Worm (Caenorhabditis elegans): ENCODE results near the gene F26F4.9.

DNA sequence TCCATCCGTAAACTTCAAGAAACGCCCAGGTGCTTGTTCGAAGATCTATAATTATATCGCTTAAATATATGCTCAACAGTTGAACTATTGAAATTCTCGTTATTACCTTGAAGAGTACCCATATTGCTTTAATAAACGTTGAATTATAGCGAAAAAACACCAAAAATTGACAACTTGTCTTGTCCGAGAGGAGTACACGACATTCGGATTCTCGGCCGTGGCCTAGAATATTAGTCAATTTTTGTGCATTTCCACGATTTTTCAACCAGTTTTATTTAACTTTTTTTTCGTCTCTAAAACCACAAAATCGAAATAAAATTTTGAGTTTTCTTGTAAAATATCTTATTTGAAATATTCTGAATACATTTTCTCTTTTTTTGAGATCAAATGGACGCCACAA lies at the start of gene F26F4.9, which contains the start of gene cee-1:
- TF ChIP-seq mdl-1 (tag; optimal IDR thresholded peaks at IDR 0.05) (no peak), fos-1 (tag; optimal IDR thresholded peaks at IDR 0.05) (peak; percentile 11), nhr-237 (tag; optimal IDR thresholded peaks at IDR 0.05) (no peak), ceh-82 (tag; optimal IDR thresholded peaks at IDR 0.05) (no peak), nhr-11 (tag; optimal IDR thresholded peaks at IDR 0.05) (no peak), skn-1 (tag; optimal IDR thresholded peaks at IDR 0.05) (no peak), blmp-1 (tag; optimal IDR thresholded peaks at IDR 0.05; ENCODE audit: insufficient read depth) (no peak), ztf-4 (tag; optimal IDR thresholded peaks at IDR 0.05) (no peak), ZK546.5 (tag; optimal IDR thresholded peaks at IDR 0.05) (no peak), ztf-11 (tag; optimal IDR thresholded peaks at IDR 0.05) (no peak), unc-39 (tag; optimal IDR thresholded peaks at IDR 0.05) (no peak), egl-27 (tag; optimal IDR thresholded peaks at IDR 0.05) (no peak)
